Fruit fly (Drosophila melanogaster) Kc167 (cell line): ENCODE measurements around the gene CG14687.

Experiments
- insv ChIP-seq: fragments of >200 bp; optimal IDR thresholded peaks from 3 replicates; lab custom pipeline; 2018; ENCODE audit warnings: missing external identifiers
- psq ChIP-seq: fragments of >200 bp; optimal IDR thresholded peaks from 2 replicates; lab custom pipeline; 2017; ENCODE audit warnings: missing external identifiers

DNA sequence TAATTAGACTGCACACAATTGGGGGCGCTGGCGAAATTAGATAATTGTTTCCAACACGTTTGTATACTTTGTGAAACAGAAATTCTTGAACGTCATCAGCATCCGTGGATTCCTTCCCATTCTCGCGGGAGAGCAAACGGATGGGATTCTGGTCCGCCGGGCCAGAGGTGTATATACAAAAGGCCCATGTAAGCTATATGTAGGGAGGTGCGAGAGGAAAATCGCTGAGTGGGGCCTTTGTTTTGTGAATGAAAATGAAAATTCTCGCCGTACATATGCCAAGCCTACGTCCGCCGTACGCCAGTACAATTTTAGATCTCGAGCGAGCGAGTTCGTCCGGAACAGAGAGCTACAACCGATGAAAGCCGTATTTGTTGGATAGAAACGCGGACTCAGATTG, at the start of gene CG14687:
- TF ChIP-seq psq (lab: Kevin White, UChicago) (no peak), insv (lab: Kevin White, UChicago) (no peak)
